Fruit fly (Drosophila melanogaster) whole organism, prepupa: ENCODE measurements around the gene CG10194.
A peak's percentile ranks its signal among the peaks of the same experiment; 100 is the strongest.

Experiments
- CG10631 ChIP-seq: fragments of 200-800 bp; sonication (Bioruptor generic); optimal IDR thresholded peaks from 2 replicates; lab custom pipeline; 2016; ENCODE audit warnings: missing biosample characterization, missing genetic modification characterization
- CG10669 ChIP-seq: fragments of 200-800 bp; sonication (Bioruptor generic); optimal IDR thresholded peaks from 3 replicates; lab custom pipeline; 2018; ENCODE audit warnings: missing biosample characterization, mild to moderate bottlenecking, missing genetic modification characterization, moderate library complexity
- CG11294 ChIP-seq: fragments of 200-800 bp; sonication (Bioruptor generic); IDR thresholded peaks from 2 replicates; pipeline ENCODE4 v1.3.6; 2022; ENCODE audit warnings: missing biosample characterization, missing genetic modification characterization
- CG11762 ChIP-seq: fragments of 200-800 bp; sonication (Bioruptor generic); optimal IDR thresholded peaks from 3 replicates; lab custom pipeline; 2016; ENCODE audit warnings: missing biosample characterization, missing genetic modification characterization; ENCODE audit not compliant: insufficient read depth
- CG11902 ChIP-seq: fragments of 200-800 bp; sonication (Bioruptor generic); optimal IDR thresholded peaks from 3 replicates; lab custom pipeline; 2016; ENCODE audit warnings: missing biosample characterization, missing genetic modification characterization
- CG15336 ChIP-seq: fragments of 200-800 bp; sonication (Bioruptor generic); IDR thresholded peaks from 2 replicates; pipeline ENCODE4 v1.3.6; 2022; ENCODE audit warnings: missing biosample characterization, missing genetic modification characterization
- CG1621 ChIP-seq: fragments of 200-800 bp; sonication (Bioruptor generic); optimal IDR thresholded peaks from 3 replicates; lab custom pipeline; 2018; ENCODE audit warnings: missing biosample characterization, mild to moderate bottlenecking, missing genetic modification characterization
- CG16779 ChIP-seq: fragments of 200-800 bp; sonication (Bioruptor generic); optimal IDR thresholded peaks from 3 replicates; lab custom pipeline; 2017; ENCODE audit warnings: missing biosample characterization, mild to moderate bottlenecking, missing genetic modification characterization
- CG34406 ChIP-seq: fragments of 200-800 bp; sonication (Bioruptor generic); optimal IDR thresholded peaks from 3 replicates; lab custom pipeline; 2016; ENCODE audit warnings: missing biosample characterization, missing genetic modification characterization
- CG4318 ChIP-seq: fragments of 200-800 bp; sonication (Bioruptor generic); optimal IDR thresholded peaks from 3 replicates; lab custom pipeline; 2017; ENCODE audit warnings: missing biosample characterization, mild to moderate bottlenecking, missing genetic modification characterization
- CG6163 ChIP-seq: fragments of 200-800 bp; sonication (Bioruptor generic); IDR thresholded peaks from 3 replicates; pipeline ENCODE4 v1.3.6; 2022; ENCODE audit warnings: missing biosample characterization, missing genetic modification characterization
- CG6792 ChIP-seq: fragments of 200-800 bp; sonication (Bioruptor generic); optimal IDR thresholded peaks from 3 replicates; lab custom pipeline; 2016; ENCODE audit warnings: missing biosample characterization, missing genetic modification characterization
- CG6808 ChIP-seq: fragments of 200-800 bp; sonication (Bioruptor generic); optimal IDR thresholded peaks from 3 replicates; lab custom pipeline; 2017; ENCODE audit warnings: missing biosample characterization, missing genetic modification characterization, mild to moderate bottlenecking, moderate library complexity, missing genetic modification reagents
- CG6854 ChIP-seq: fragments of 200-800 bp; sonication (Bioruptor generic); optimal IDR thresholded peaks from 2 replicates; lab custom pipeline; 2017; ENCODE audit warnings: missing biosample characterization, mild to moderate bottlenecking, missing genetic modification characterization
- CG8632 ChIP-seq: fragments of 200-800 bp; sonication (Bioruptor generic); optimal IDR thresholded peaks from 3 replicates; lab custom pipeline; 2016; ENCODE audit warnings: missing biosample characterization, missing genetic modification characterization
- Eip75B ChIP-seq: fragments of 200-800 bp; sonication (Bioruptor generic); optimal IDR thresholded peaks from 3 replicates; lab custom pipeline; 2016; ENCODE audit warnings: missing biosample characterization, missing genetic modification characterization
- Eip78C ChIP-seq: fragments of 200-800 bp; sonication (Bioruptor generic); peaks from one replicate; lab custom pipeline; 2016; ENCODE audit warnings: missing biosample characterization, missing genetic modification characterization
- Ets21C ChIP-seq: fragments of 200-800 bp; sonication (Bioruptor generic); optimal IDR thresholded peaks from 3 replicates; lab custom pipeline; 2016; ENCODE audit warnings: missing biosample characterization, missing genetic modification characterization
- Ets96B ChIP-seq: fragments of 200-800 bp; optimal IDR thresholded peaks from 2 replicates; lab custom pipeline; 2019; ENCODE audit warnings: missing biosample characterization, mild to moderate bottlenecking, missing genetic modification characterization, moderate library complexity
- Hr39 ChIP-seq: fragments of 200-800 bp; sonication (Bioruptor generic); optimal IDR thresholded peaks from 2 replicates; lab custom pipeline; 2016; ENCODE audit warnings: missing biosample characterization, missing genetic modification characterization
- Lpt ChIP-seq: fragments of 200-800 bp; sonication (Bioruptor generic); optimal IDR thresholded peaks from 3 replicates; lab custom pipeline; 2016; ENCODE audit warnings: missing biosample characterization, missing genetic modification characterization
- Met ChIP-seq: fragments of 200-800 bp; sonication (Bioruptor generic); optimal IDR thresholded peaks from 3 replicates; lab custom pipeline; 2016; ENCODE audit warnings: missing biosample characterization, missing genetic modification characterization
- OdsH ChIP-seq: fragments of 200-800 bp; sonication (Bioruptor generic); optimal IDR thresholded peaks from 3 replicates; lab custom pipeline; 2016; ENCODE audit warnings: missing biosample characterization, missing genetic modification characterization
- Smox ChIP-seq: fragments of 200-800 bp; sonication (Bioruptor generic); optimal IDR thresholded peaks from 3 replicates; lab custom pipeline; 2016; ENCODE audit warnings: missing biosample characterization, missing genetic modification characterization
- Sox102F ChIP-seq: fragments of 200-800 bp; sonication (Bioruptor generic); optimal IDR thresholded peaks from 2 replicates; lab custom pipeline; 2016; ENCODE audit warnings: missing biosample characterization, mild to moderate bottlenecking, missing genetic modification characterization
- Sox14 ChIP-seq: fragments of 200-800 bp; sonication (Bioruptor generic); optimal IDR thresholded peaks from 3 replicates; lab custom pipeline; 2016; ENCODE audit warnings: missing biosample characterization, missing genetic modification characterization
- Sox15 ChIP-seq: fragments of 200-800 bp; sonication (Bioruptor generic); optimal IDR thresholded peaks from 3 replicates; lab custom pipeline; 2016; ENCODE audit warnings: missing biosample characterization, missing genetic modification characterization
- acj6 ChIP-seq: fragments of 200-800 bp; sonication (Bioruptor generic); optimal IDR thresholded peaks from 3 replicates; lab custom pipeline; 2016; ENCODE audit warnings: missing biosample characterization, missing genetic modification characterization
- cyc ChIP-seq: fragments of 200-800 bp; sonication (Bioruptor generic); optimal IDR thresholded peaks from 3 replicates; lab custom pipeline; 2016; ENCODE audit warnings: missing biosample characterization, missing genetic modification characterization
- dac ChIP-seq: fragments of 200-800 bp; sonication (Bioruptor generic); optimal IDR thresholded peaks from 2 replicates; lab custom pipeline; 2017; ENCODE audit warnings: missing biosample characterization, mild to moderate bottlenecking, missing genetic modification characterization
- eg ChIP-seq: fragments of 200-800 bp; sonication (Bioruptor generic); IDR thresholded peaks from 3 replicates; pipeline ENCODE4 v1.3.6; 2022; ENCODE audit warnings: missing biosample characterization, missing genetic modification characterization
- esn ChIP-seq: fragments of 200-800 bp; sonication (Bioruptor generic); optimal IDR thresholded peaks from 2 replicates; lab custom pipeline; 2016; ENCODE audit warnings: missing biosample characterization, mild to moderate bottlenecking, missing genetic modification characterization, moderate library complexity
- fd59A ChIP-seq: fragments of 200-800 bp; sonication (Bioruptor generic); optimal IDR thresholded peaks from 2 replicates; lab custom pipeline; 2017; ENCODE audit warnings: missing biosample characterization, mild to moderate bottlenecking, missing genetic modification characterization, missing genetic modification reagents
- fd85E ChIP-seq: fragments of 200-800 bp; sonication (Bioruptor generic); optimal IDR thresholded peaks from 3 replicates; lab custom pipeline; 2016; ENCODE audit warnings: missing biosample characterization, missing genetic modification characterization
- fkh ChIP-seq: fragments of 200-800 bp; sonication (Bioruptor generic); optimal IDR thresholded peaks from 3 replicates; lab custom pipeline; 2017; ENCODE audit warnings: missing biosample characterization, mild to moderate bottlenecking, missing genetic modification characterization, moderate library complexity
- net ChIP-seq: fragments of 200-800 bp; sonication (Bioruptor generic); optimal IDR thresholded peaks from 3 replicates; lab custom pipeline; 2016; ENCODE audit warnings: missing biosample characterization, missing genetic modification characterization
- pdm3 ChIP-seq: fragments of 200-800 bp; sonication (Bioruptor generic); optimal IDR thresholded peaks from 3 replicates; lab custom pipeline; 2016; ENCODE audit warnings: missing biosample characterization, missing genetic modification characterization
- salr ChIP-seq, 2 experiments: fragments of 200-800 bp; sonication (Bioruptor generic); optimal IDR thresholded peaks; 3 replicates each; lab custom pipeline; 2016 to 2018; ENCODE audit warnings: missing biosample characterization in 2 of 2, missing genetic modification characterization in 2 of 2, mild to moderate bottlenecking in 1 of 2
- spab ChIP-seq: fragments of 200-800 bp; sonication (Bioruptor generic); optimal IDR thresholded peaks from 2 replicates; lab custom pipeline; 2017; ENCODE audit warnings: missing biosample characterization, mild to moderate bottlenecking, missing genetic modification characterization, missing genetic modification reagents
- svp ChIP-seq: fragments of 200-800 bp; sonication (Bioruptor generic); peaks from one replicate; lab custom pipeline; 2016; ENCODE audit warnings: missing biosample characterization, missing genetic modification characterization
- topi ChIP-seq: fragments of 200-800 bp; sonication (Bioruptor generic); optimal IDR thresholded peaks from 3 replicates; lab custom pipeline; 2016; ENCODE audit warnings: missing biosample characterization, missing genetic modification characterization
- vri ChIP-seq: fragments of 200-800 bp; sonication (Bioruptor generic); optimal IDR thresholded peaks from 3 replicates; lab custom pipeline; 2016; ENCODE audit warnings: missing biosample characterization, mild to moderate bottlenecking, missing genetic modification characterization

Gene CG10194

dm6 chr2L:19533247-19533646, 43.3 kb upstream of the CG10194 start, which contains the start of gene CG33116 (continued):
- TF ChIP-seq Hr39 (GFP tag; lab: Kevin White, UChicago) (peak; percentile 83), CG11902 (GFP tag; lab: Kevin White, UChicago) (peak; percentile 57), CG11294 (peak; percentile 69), topi (GFP tag; lab: Kevin White, UChicago) (peak; percentile 84), esn (GFP tag; lab: Kevin White, UChicago) (peak; percentile 89), CG6808 (peak; percentile 76), acj6 (GFP tag; lab: Kevin White, UChicago) (peak; percentile 82), pdm3 (GFP tag; lab: Kevin White, UChicago) (peak; percentile 87), CG8632 (GFP tag; lab: Kevin White, UChicago) (peak; percentile 74), CG11762 (GFP tag; lab: Kevin White, UChicago) (peak; percentile 72), CG4318 (peak; percentile 75), fkh (GFP tag; lab: Kevin White, UChicago) (peak; percentile 49), Sox15 (GFP tag; lab: Kevin White, UChicago) (peak; percentile 61), Met (GFP tag; lab: Kevin White, UChicago) (peak; percentile 88), dac (GFP tag; lab: Kevin White, UChicago) (peak; percentile 77), Lpt (GFP tag; lab: Kevin White, UChicago) (peak; percentile 80), Sox102F (GFP tag; lab: Kevin White, UChicago) (peak; percentile 88), spab (GFP tag; lab: Kevin White, UChicago) (peak; percentile 70), Smox (GFP tag; lab: Kevin White, UChicago) (peak; percentile 81), CG10669 (GFP tag; lab: Kevin White, UChicago) (peak; percentile 82), Sox14 (peak; percentile 87), CG6163 (GFP tag; lab: Robert Waterston, UW) (peak; percentile 85), cyc (GFP tag; lab: Kevin White, UChicago) (peak; percentile 86), CG1621 (tag; lab: Kevin White, UChicago) (peak; percentile 77), CG6854 (GFP tag; lab: Kevin White, UChicago) (peak; percentile 71), svp (GFP tag; lab: Kevin White, UChicago) (peak; percentile 90), fd85E (GFP tag; lab: Kevin White, UChicago) (peak; percentile 69), Eip75B (GFP tag; lab: Kevin White, UChicago) (peak; percentile 83), OdsH (GFP tag; lab: Kevin White, UChicago) (peak; percentile 88), CG10631 (GFP tag; lab: Kevin White, UChicago) (peak; percentile 74), Ets96B (tag; lab: Kevin White, UChicago) (peak; percentile 73), eg (peak; percentile 88), fd59A (GFP tag; lab: Kevin White, UChicago) (peak; percentile 70), Eip78C (GFP tag; lab: Kevin White, UChicago) (peak; percentile 96), salr (GFP tag; optimal IDR thresholded peaks at IDR 0.05; lab: Kevin White, UChicago) (peak; percentile 64 to 84), Ets21C (GFP tag; lab: Kevin White, UChicago) (peak; percentile 64), vri (GFP tag; lab: Kevin White, UChicago) (peak; percentile 88), CG6792 (GFP tag; lab: Kevin White, UChicago) (peak; percentile 79), CG15336 (GFP tag; lab: Robert Waterston, UW) (peak; percentile 89), net (GFP tag; lab: Kevin White, UChicago) (peak; percentile 86), CG16779 (tag; lab: Kevin White, UChicago) (peak; percentile 57), CG34406 (GFP tag; lab: Kevin White, UChicago) (peak; percentile 75)
